Worm (Caenorhabditis elegans) whole organism, mixed stage, embryonic: ENCODE measurements around the gene pfk-1.1.
A peak's percentile ranks its signal among the peaks of the same experiment; 100 is the strongest.

Experiments used
- bed-3 ChIP-seq: fragments of 200-800 bp; sonication (Bioruptor generic); optimal IDR thresholded peaks from 3 replicates; lab custom pipeline; 2018; ENCODE audit warnings: mild to moderate bottlenecking, missing genetic modification characterization, moderate library complexity, missing compliant biosample characterization
- ceh-39 ChIP-seq: fragments of 150-350 bp; optimal IDR thresholded peaks from 2 replicates; lab custom pipeline; 2014; ENCODE audit warnings: missing biosample characterization, missing genetic modification characterization
- ceh-43 ChIP-seq: fragments of 200-800 bp; sonication (Bioruptor generic); optimal IDR thresholded peaks from 2 replicates; lab custom pipeline; 2018; ENCODE audit warnings: mild to moderate bottlenecking, missing genetic modification characterization, moderate library complexity, missing compliant biosample characterization
- ces-1 ChIP-seq: fragments of 150-350 bp; optimal IDR thresholded peaks from 2 replicates; lab custom pipeline; 2014; ENCODE audit warnings: missing biosample characterization, missing genetic modification reagents, missing genetic modification characterization
- cnd-1 ChIP-seq: fragments of 200-800 bp; sonication (Bioruptor generic); optimal IDR thresholded peaks from 2 replicates; lab custom pipeline; 2018; ENCODE audit warnings: mild to moderate bottlenecking, missing genetic modification characterization, missing compliant biosample characterization
- drap-1 ChIP-seq: fragments of 200-800 bp; sonication (Bioruptor generic); optimal IDR thresholded peaks from 3 replicates; lab custom pipeline; 2018; ENCODE audit warnings: mild to moderate bottlenecking, missing genetic modification characterization, missing compliant biosample characterization
- elt-3 ChIP-seq: fragments of 150-350 bp; optimal IDR thresholded peaks from 2 replicates; lab custom pipeline; 2014; ENCODE audit warnings: missing biosample characterization, missing genetic modification characterization
- flh-1 ChIP-seq: fragments of 200-800 bp; sonication (Bioruptor generic); optimal IDR thresholded peaks from 2 replicates; lab custom pipeline; 2018; ENCODE audit warnings: mild to moderate bottlenecking, missing genetic modification characterization, moderate library complexity, missing compliant biosample characterization
- ham-2 ChIP-seq: fragments of 200-800 bp; sonication (Bioruptor generic); optimal IDR thresholded peaks from 2 replicates; lab custom pipeline; 2018; ENCODE audit warnings: mild to moderate bottlenecking, missing genetic modification characterization, missing compliant biosample characterization
- hlh-1 ChIP-seq: fragments of 150-350 bp; optimal IDR thresholded peaks from 2 replicates; lab custom pipeline; 2014; ENCODE audit warnings: missing biosample characterization, missing genetic modification reagents, missing genetic modification characterization
- lin-13 ChIP-seq: fragments of 150-350 bp; optimal IDR thresholded peaks from 2 replicates; lab custom pipeline; 2014; ENCODE audit warnings: missing biosample characterization, missing genetic modification characterization
- mab-5 ChIP-seq: fragments of 150-350 bp; optimal IDR thresholded peaks from 2 replicates; lab custom pipeline; 2014; ENCODE audit warnings: missing biosample characterization, missing genetic modification characterization
- mls-2 ChIP-seq: sonication (generic microtip); optimal IDR thresholded peaks from 2 replicates; lab custom pipeline; 2016; ENCODE audit warnings: mild to moderate bottlenecking, missing genetic modification characterization, moderate library complexity, missing compliant biosample characterization
- nhr-12 ChIP-seq: fragments of 150-350 bp; optimal IDR thresholded peaks from 2 replicates; lab custom pipeline; 2014; ENCODE audit warnings: missing biosample characterization, missing genetic modification characterization
- nhr-2 ChIP-seq: fragments of 150-350 bp; optimal IDR thresholded peaks from 2 replicates; lab custom pipeline; 2014; ENCODE audit warnings: missing biosample characterization, missing genetic modification characterization
- nhr-237 ChIP-seq: fragments of 150-350 bp; optimal IDR thresholded peaks from 2 replicates; lab custom pipeline; 2014; ENCODE audit warnings: missing biosample characterization, missing genetic modification characterization
- nhr-76 ChIP-seq: sonication (generic microtip); optimal IDR thresholded peaks from 2 replicates; lab custom pipeline; 2017; ENCODE audit warnings: missing biosample characterization, missing genetic modification characterization
- pha-4 ChIP-seq: fragments of 150-350 bp; optimal IDR thresholded peaks from 2 replicates; lab custom pipeline; 2018; ENCODE audit warnings: missing biosample characterization, missing genetic modification reagents, missing genetic modification characterization
- sem-2 ChIP-seq: fragments of 200-800 bp; sonication (Bioruptor generic); optimal IDR thresholded peaks from 2 replicates; lab custom pipeline; 2018; ENCODE audit warnings: mild to moderate bottlenecking, missing genetic modification characterization, missing compliant biosample characterization
- snpc-4 ChIP-seq: fragments of 150-350 bp; optimal IDR thresholded peaks from 2 replicates; lab custom pipeline; 2014; ENCODE audit warnings: missing biosample characterization, missing genetic modification characterization
- sptf-1 ChIP-seq: sonication (generic microtip); optimal IDR thresholded peaks from 2 replicates; lab custom pipeline; 2017; ENCODE audit warnings: mild to moderate bottlenecking, missing genetic modification characterization, moderate library complexity, missing compliant biosample characterization
- unc-62 ChIP-seq: fragments of 150-350 bp; optimal IDR thresholded peaks from 2 replicates; lab custom pipeline; 2014; ENCODE audit warnings: missing biosample characterization, missing genetic modification reagents, missing genetic modification characterization
- zip-8 ChIP-seq: fragments of 150-350 bp; optimal IDR thresholded peaks from 2 replicates; lab custom pipeline; 2014; ENCODE audit warnings: missing biosample characterization, missing genetic modification characterization
- ztf-11 ChIP-seq: fragments of 150-350 bp; optimal IDR thresholded peaks from 2 replicates; lab custom pipeline; 2014; ENCODE audit warnings: missing biosample characterization, missing genetic modification characterization

The pfk-1.1 gene

DNA sequence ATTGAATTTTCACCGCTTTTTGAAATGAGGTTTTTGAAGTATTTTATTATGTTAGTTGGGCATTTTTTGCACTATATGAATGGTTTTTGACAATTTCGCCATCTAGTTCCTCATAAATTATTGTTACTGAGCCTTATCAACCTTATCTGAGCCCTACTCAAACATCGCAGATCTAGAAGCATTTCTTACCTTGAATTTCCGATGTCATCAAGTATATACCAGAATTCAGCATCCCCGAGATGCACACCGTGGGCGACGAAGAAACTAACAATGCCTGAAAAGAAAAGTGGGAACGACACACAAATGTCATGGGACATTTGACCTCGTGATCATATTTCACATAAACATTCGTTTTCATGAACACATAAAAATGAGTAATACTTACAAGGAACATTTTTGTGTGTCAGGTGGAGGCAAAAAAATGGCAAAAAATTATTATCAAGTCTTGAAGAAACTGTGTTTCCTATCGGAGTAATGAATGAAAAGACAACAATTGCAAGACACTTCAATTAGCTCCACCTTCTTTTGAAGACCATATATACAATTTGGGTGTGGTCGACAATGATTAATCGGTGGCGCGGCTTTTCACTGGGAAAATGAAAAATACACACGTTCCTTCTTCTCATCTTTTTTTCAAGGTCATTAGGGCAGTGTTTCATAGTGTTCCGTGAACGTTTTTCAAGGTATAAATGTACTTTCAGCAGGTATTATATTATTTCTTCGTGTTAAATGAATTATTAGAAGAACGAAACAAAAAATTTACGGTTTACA, 31.8 kb downstream of the pfk-1.1 start:
- TF ChIP-seq lin-13 (tag; lab: Kevin White, UChicago) (no peak), mls-2 (tag; lab: Kevin White, UChicago) (no peak), bed-3 (GFP tag; lab: Kevin White, UChicago) (no peak), ceh-43 (GFP tag; lab: Kevin White, UChicago) (no peak), ces-1 (GFP tag; lab: Kevin White, UChicago) (no peak), sptf-1 (tag; lab: Kevin White, UChicago) (no peak), pha-4 (tag; lab: Kevin White, UChicago) (no peak), nhr-76 (tag; lab: Kevin White, UChicago) (no peak), cnd-1 (tag; lab: Kevin White, UChicago) (no peak), ztf-11 (tag; lab: Kevin White, UChicago) (no peak), flh-1 (GFP tag; lab: Kevin White, UChicago) (no peak)

DNA sequence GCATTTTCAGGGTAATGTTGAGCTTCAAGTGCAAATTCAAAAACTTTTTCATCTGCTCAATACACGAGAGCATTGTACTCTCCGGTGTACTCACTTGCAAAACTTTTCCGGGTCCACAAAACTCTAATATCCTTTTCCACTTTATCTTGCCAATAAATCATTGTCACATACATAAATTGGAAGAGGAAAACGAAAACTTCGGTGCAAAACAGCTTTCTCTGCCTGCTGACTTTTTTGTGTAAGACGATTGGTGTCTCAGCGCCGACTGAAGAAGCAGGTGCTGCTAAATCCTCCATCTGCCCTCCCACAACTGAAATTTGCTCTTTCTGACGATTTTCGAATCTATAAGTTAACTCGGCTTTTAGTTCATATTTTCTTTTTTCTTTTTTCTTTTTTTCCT, 34.7 kb downstream of the pfk-1.1 start:
- TF ChIP-seq cnd-1 (tag; lab: Kevin White, UChicago) = no peak
- TF ChIP-seq hlh-1 (tag; lab: Kevin White, UChicago) = peak; percentile 47
- no peak for TF ChIP-seq mls-2 (tag; lab: Kevin White, UChicago)
- TF ChIP-seq unc-62 (GFP tag; lab: Kevin White, UChicago) = peak; percentile 23

DNA sequence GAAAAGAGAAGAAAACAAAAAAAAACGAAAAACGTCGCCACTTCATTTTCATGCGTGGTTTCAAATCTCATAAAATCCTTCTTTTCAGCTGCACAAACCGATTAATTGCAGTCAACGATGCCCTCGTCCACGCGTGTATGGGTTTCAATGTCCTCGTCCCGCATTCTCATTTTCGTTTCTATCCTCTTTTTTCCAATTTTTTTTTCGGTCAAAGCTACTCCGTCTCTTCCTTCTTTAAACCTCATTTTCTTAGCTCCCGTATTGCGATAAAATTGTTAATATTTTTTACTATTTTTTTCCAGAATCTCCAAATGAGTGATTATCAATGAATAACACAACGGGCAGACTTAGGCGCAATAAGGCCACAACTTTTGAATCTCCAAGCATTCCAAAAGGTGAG, 35.5 kb downstream of the pfk-1.1 start, which contains the start of gene aakg-3:
TSS of gene aakg-3 (plus strand) at position 301 of the 400 bp plus-strand sequence.
- TF ChIP-seq drap-1 = no peak

DNA sequence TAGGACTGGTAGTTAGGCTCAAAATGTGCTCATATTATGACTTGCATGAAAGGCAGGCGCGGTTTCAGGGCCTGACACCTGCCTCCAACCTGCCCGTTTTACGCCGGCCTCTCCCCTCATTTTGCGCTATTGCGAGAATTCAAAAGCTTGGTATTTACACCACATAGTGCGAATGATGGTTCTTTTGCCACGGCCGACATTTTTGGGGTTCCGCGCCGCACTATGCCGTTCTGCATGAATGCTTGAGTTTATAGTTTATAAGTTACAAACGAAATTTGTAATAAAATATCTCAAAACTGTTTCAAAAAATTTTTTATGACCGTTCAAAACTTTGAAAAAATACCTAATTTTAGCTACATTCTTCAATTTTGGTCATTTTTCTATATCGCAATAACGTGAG, 37.4 kb downstream of the pfk-1.1 start:
- TF ChIP-seq ceh-39 (tag; lab: Kevin White, UChicago) = no peak
- no peak for TF ChIP-seq elt-3 (tag; lab: Kevin White, UChicago)

DNA sequence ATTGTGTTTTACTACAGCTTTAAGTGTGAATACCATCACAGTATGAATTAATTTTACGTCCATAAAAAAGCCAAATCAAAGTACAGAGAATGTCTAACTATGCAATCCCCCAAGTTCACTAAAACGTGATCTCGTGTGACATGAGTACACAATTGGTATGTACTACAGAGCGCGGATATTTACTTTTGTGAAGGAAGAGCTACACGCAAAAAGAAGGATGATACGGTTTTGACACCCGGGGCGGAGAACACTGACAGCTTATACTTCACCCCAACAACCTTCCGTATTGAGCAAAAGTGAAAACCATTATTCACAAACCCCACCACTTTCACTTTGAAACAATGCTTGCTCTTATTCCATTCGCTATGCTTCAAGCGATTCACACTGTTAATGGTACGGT, 41.0 kb downstream of the pfk-1.1 start, which contains the start of gene nspg-5:
TSS of gene nspg-5 (plus strand) at position 301 of the 400 bp plus-strand sequence.
- no peak for TF ChIP-seq nhr-12 (tag; lab: Kevin White, UChicago)
- TF ChIP-seq sptf-1 (tag; lab: Kevin White, UChicago) = no peak
- no peak for TF ChIP-seq drap-1
- TF ChIP-seq nhr-2 (tag; lab: Kevin White, UChicago) = no peak
- no peak for TF ChIP-seq elt-3 (tag; lab: Kevin White, UChicago)
- no peak for TF ChIP-seq zip-8 (tag; lab: Kevin White, UChicago)

DNA sequence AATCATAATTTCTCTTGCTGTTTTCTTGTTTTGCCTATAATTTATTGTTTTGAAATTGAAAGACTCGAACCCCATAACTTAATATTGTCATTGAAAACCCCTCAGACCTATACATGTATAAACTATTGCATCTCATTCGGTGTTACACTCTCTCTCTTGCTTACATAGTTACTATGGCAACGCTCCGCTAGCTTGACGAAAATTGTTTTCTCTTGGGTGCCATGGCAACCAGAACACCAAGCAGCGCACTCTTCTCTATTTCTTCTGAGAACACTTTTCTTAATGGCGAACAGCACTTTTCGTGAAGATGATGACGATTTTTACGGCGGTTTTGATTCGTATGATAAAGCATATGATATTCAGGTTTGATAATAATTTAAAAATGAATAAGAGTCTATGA, 43.3 kb downstream of the pfk-1.1 start, which contains the start of gene osm-5:
TSS of gene osm-5 (plus strand) at position 268 of the 400 bp plus-strand sequence.
- TF ChIP-seq sem-2 (GFP tag; lab: Kevin White, UChicago) (no peak), mab-5 (tag; lab: Kevin White, UChicago) (no peak), bed-3 (GFP tag; lab: Kevin White, UChicago) (no peak), hlh-1 (tag; lab: Kevin White, UChicago) (no peak), drap-1 (no peak), snpc-4 (no peak), nhr-12 (tag; lab: Kevin White, UChicago) (no peak), ham-2 (GFP tag; lab: Kevin White, UChicago) (no peak)

DNA sequence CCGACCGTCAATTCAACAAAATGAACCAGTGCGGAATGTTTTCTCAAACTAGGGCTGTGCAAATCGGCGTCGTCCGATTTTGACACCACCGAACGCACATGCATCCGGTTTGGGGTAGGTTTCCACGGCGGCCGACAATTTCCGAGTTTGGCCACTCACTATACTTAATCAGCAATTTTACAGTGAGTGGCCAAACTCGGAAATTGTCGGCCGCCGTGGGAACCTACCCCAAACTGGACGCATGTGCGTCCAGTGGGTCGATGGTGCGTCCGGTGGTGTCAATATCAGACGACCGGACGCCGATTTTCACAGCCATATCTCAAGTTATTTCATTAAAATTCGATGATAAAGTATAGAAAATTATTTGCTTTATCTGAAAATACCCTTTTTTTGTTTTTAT, 49.5 kb downstream of the pfk-1.1 start:
- no peak for TF ChIP-seq nhr-237 (tag; lab: Kevin White, UChicago)
- no peak for TF ChIP-seq ceh-43 (GFP tag; lab: Kevin White, UChicago)
- no peak for TF ChIP-seq mls-2 (tag; lab: Kevin White, UChicago)
- TF ChIP-seq nhr-76 (tag; lab: Kevin White, UChicago) = no peak
- TF ChIP-seq ceh-39 (tag; lab: Kevin White, UChicago) = no peak
